Worm (Caenorhabditis elegans) whole organism, L4/young adult: ENCODE measurements around the gene peli-1.

Source experiments
- W03F9.2 ChIP-seq: fragments of 150-350 bp; optimal IDR thresholded peaks from 2 replicates; lab custom pipeline; 2014; ENCODE audit warnings: missing biosample characterization, missing genetic modification characterization
- dao-5 ChIP-seq: sonication (generic microtip); optimal IDR thresholded peaks from 2 replicates; lab custom pipeline; 2016; ENCODE audit warnings: missing genotype, missing genetic modification characterization, moderate library complexity, missing compliant biosample characterization
- him-1 ChIP-seq: sonication (generic microtip); optimal IDR thresholded peaks from 2 replicates; lab custom pipeline; 2016; ENCODE audit warnings: missing genotype, missing genetic modification reagents, missing genetic modification characterization, missing compliant biosample characterization

DNA sequence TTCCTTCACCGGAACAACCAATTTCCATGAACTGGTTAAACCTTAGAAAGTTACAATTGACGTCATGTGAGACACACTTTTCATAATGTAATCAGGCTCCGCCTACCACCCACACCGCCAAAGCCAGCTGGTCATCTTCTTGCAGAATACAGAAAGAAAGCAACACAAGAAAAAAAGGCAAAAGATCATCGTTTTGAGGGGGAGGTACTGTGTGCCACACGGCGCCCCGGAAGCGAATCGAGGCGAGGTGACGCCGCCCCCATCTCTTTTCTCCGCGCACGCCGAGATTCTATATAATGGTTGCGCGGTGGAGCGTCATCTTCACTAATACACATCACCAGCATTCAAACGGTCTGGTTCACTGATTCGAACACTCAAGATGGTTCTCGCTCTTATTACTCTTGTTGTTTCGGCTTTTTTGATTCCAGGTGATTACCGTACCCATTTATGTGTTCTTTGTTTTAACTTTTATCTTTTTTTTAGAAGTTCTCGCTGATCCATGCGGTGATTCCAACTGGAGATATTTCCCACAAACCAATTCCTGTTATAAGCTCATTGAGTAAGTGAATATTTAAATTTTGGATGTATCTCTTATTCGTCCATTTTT, 5.7 kb upstream of the peli-1 start, which contains the start of gene clec-1:
- no peak for TF ChIP-seq W03F9.2
- no peak for TF ChIP-seq him-1
- no peak for TF ChIP-seq dao-5 (tag; lab: Kevin White, UChicago)
